Worm (Caenorhabditis elegans): ENCODE data around the gene spr-1.

spr-1 gene

ce11 chrV:8163199-8163598, 34.0 kb upstream of the spr-1 start:
- TF ChIP-seq unc-55 (GFP tag; optimal IDR thresholded peaks at IDR 0.05), result no peak
- TF ChIP-seq fos-1 (tag; optimal IDR thresholded peaks at IDR 0.05), result no peak
- no peak for TF ChIP-seq nhr-10 (tag; optimal IDR thresholded peaks at IDR 0.05)
- TF ChIP-seq peb-1 (tag; optimal IDR thresholded peaks at IDR 0.05), result no peak
- no peak for TF ChIP-seq crh-2 (tag; optimal IDR thresholded peaks at IDR 0.05)
- TF ChIP-seq ceh-16 (tag; optimal IDR thresholded peaks at IDR 0.05), result no peak
- TF ChIP-seq nhr-77 (tag; optimal IDR thresholded peaks at IDR 0.05), result no peak
- TF ChIP-seq lin-11 (tag; optimal IDR thresholded peaks at IDR 0.05), result no peak

DNA sequence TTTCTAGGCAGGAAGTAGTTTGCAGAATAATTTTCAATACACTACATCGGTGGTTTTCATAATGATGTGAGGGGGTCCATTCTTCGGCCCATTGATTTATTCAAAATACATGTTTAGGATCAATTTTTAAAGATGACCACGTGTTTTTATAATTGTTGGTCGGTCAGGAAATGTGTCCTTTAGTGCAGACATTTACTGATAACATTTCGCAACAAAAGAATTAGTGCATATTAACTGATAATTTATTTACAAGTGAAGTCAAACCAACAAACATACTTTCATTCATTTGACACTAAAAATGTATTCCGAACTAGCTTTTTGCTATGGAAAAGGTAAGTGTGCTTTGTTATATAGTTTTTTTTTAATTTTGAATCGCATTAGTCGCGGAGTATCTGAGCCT, 32.5 kb upstream of the spr-1 start, which contains the start of gene F20D6.5:
F20D6.5 (plus strand) TSS at position 259 of the 400 bp plus-strand sequence.
- peak; percentile 64 for TF ChIP-seq sma-9 (GFP tag; optimal IDR thresholded peaks at IDR 0.05)
- no peak for TF ChIP-seq sma-9 (tag; optimal IDR thresholded peaks at IDR 0.05)
- no peak for TF ChIP-seq lin-13 (GFP tag; optimal IDR thresholded peaks at IDR 0.05)
- TF ChIP-seq dmd-4 (tag; optimal IDR thresholded peaks at IDR 0.05), result no peak
- peak; percentile 18 for TF ChIP-seq fos-1 (tag; optimal IDR thresholded peaks at IDR 0.05)

DNA sequence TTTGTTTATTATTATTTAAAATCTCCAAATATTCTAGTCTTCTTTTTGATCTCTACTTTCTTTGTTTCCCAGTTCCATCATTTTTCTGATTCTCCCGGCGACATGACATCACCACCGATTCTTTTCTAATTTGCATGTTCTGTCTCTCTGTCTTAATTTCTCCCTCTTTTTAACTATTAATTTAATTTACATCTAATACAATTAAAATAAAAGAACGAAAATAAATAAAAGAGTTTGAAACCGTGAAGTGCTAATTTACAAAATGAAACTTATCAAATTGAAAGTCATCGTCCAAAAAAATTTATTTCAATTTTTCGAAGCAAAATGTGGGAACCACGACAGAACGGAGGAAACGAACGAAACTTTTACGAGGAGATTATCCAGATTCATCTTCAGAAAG, 30.5 kb upstream of the spr-1 start, which contains the start of gene F20D6.6:
F20D6.6 (plus strand) TSS at position 301 of the 400 bp plus-strand sequence.
- TF ChIP-seq unc-39 (tag; optimal IDR thresholded peaks at IDR 0.05) (no peak), elt-3 (tag; optimal IDR thresholded peaks at IDR 0.05) (no peak), unc-55 (GFP tag; optimal IDR thresholded peaks at IDR 0.05) (no peak), ZK546.5 (tag; optimal IDR thresholded peaks at IDR 0.05) (no peak), mbf-1 (tag; optimal IDR thresholded peaks at IDR 0.05) (no peak), aly-2 (tag; optimal IDR thresholded peaks at IDR 0.05) (no peak), lin-39 (tag; optimal IDR thresholded peaks at IDR 0.05) (no peak), ztf-4 (tag; optimal IDR thresholded peaks at IDR 0.05) (no peak), nhr-23 (tag; optimal IDR thresholded peaks at IDR 0.05) (no peak), elt-1 (tag; optimal IDR thresholded peaks at IDR 0.05) (no peak), ztf-11 (tag; optimal IDR thresholded peaks at IDR 0.05) (no peak), nhr-12 (tag; optimal IDR thresholded peaks at IDR 0.05) (no peak), skn-1 (tag; optimal IDR thresholded peaks at IDR 0.05) (no peak), Y55F3AM.14 (GFP tag; optimal IDR thresholded peaks at IDR 0.05) (no peak), lsy-2 (tag; optimal IDR thresholded peaks at IDR 0.05) (no peak)

ce11 chrV:8157446-8157845, 28.3 kb upstream of the spr-1 start, which contains the start of gene sul-2:
Gene sul-2, plus strand, starts transcription at chrV:8157746.
- TF ChIP-seq fos-1 (tag; optimal IDR thresholded peaks at IDR 0.05), result no peak

- TF ChIP-seq elt-3 (tag; optimal IDR thresholded peaks at IDR 0.05) (no peak), sma-9 (GFP tag; optimal IDR thresholded peaks at IDR 0.05) (no peak), sma-9 (tag; optimal IDR thresholded peaks at IDR 0.05) (no peak), F13H6.1 (tag; optimal IDR thresholded peaks at IDR 0.05) (no peak), nhr-21 (tag; optimal IDR thresholded peaks at IDR 0.05) (no peak), zag-1 (tag; optimal IDR thresholded peaks at IDR 0.05) (no peak), ztf-1 (GFP tag; conservative IDR thresholded peaks at IDR 0.05) (no peak), mbf-1 (tag; optimal IDR thresholded peaks at IDR 0.05) (no peak), nhr-23 (tag; optimal IDR thresholded peaks at IDR 0.05) (no peak), ztf-11 (tag; optimal IDR thresholded peaks at IDR 0.05) (no peak), nhr-6 (tag; optimal IDR thresholded peaks at IDR 0.05) (no peak), unc-39 (tag; optimal IDR thresholded peaks at IDR 0.05) (no peak), dmd-4 (tag; optimal IDR thresholded peaks at IDR 0.05) (no peak), nhr-25 (tag; optimal IDR thresholded peaks at IDR 0.05) (no peak), ama-1 (optimal IDR thresholded peaks at IDR 0.05) (no peak), nhr-11 (tag; optimal IDR thresholded peaks at IDR 0.05) (no peak), nhr-77 (tag; optimal IDR thresholded peaks at IDR 0.05) (no peak)
These were observed 26.6 kb upstream of the spr-1 start for ce11 chrV:8155743-8156142.

DNA sequence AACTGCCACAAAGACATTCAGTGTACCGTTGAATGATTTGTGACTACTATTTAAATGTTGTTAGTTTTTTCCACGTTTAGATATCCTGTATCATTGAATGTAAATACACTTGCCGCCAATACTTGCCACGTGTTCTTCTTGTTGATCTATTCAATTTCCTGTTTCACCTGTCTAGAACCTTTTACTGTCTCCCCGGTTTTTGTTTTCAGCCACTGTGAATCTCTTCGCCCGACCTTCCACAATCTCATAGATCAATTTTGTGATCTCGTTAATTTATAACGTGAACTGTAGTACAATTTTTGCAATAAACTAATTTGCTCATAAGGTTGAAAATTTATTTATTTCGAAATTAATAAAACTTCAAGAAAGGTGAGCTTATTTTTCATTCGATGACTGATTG, 16.2 kb upstream of the spr-1 start, which contains the start of gene D1014.13:
D1014.13 (plus strand) TSS at position 301 of the 400 bp plus-strand sequence.
- no peak for TF ChIP-seq mab-5 (tag; optimal IDR thresholded peaks at IDR 0.05)
- no peak for TF ChIP-seq nhr-237 (tag; optimal IDR thresholded peaks at IDR 0.05)
- no peak for TF ChIP-seq zag-1 (tag; optimal IDR thresholded peaks at IDR 0.05)
- TF ChIP-seq nhr-77 (tag; optimal IDR thresholded peaks at IDR 0.05), result no peak
- TF ChIP-seq ZK546.5 (tag; optimal IDR thresholded peaks at IDR 0.05), result no peak
- no peak for TF ChIP-seq mbf-1 (tag; optimal IDR thresholded peaks at IDR 0.05)
- TF ChIP-seq crh-2 (tag; optimal IDR thresholded peaks at IDR 0.05), result no peak

Data from whole organism, L2 larva.